Worm (Caenorhabditis elegans) whole organism, L4 larva: ENCODE measurements around the gene tag-329.

Experiments used
- D1046.2 ChIP-seq: fragments of 200-800 bp; sonication (Bioruptor generic); IDR thresholded peaks from 2 replicates; pipeline ENCODE4 v1.3.6; 2022; ENCODE audit warnings: missing genetic modification characterization, missing compliant biosample characterization
- F10B5.3 ChIP-seq: sonication (generic microtip); optimal IDR thresholded peaks from 2 replicates; lab custom pipeline; 2016; ENCODE audit warnings: mild to moderate bottlenecking, missing genetic modification characterization, missing compliant biosample characterization
- F37D6.2 ChIP-seq: sonication (generic microtip); optimal IDR thresholded peaks from 2 replicates; lab custom pipeline; 2016; ENCODE audit warnings: mild to moderate bottlenecking, missing genetic modification characterization, missing compliant biosample characterization
- F44E2.7 ChIP-seq: fragments of 200-800 bp; sonication (Bioruptor generic); IDR thresholded peaks from 2 replicates; pipeline ENCODE4 v2.1.2; 2022; ENCODE audit warnings: missing genetic modification characterization, missing compliant biosample characterization
- R02D3.7 ChIP-seq: fragments of 150-350 bp; sonication (generic microtip); optimal IDR thresholded peaks from 3 replicates; lab custom pipeline; 2014; ENCODE audit warnings: missing biosample characterization, missing genetic modification characterization
- Y48G9A.11 ChIP-seq: fragments of 200-800 bp; sonication (Bioruptor generic); IDR thresholded peaks from 2 replicates; pipeline ENCODE4 v1.3.6; 2022; ENCODE audit warnings: missing genetic modification reagents, missing genetic modification characterization, missing compliant biosample characterization
- Y5F2A.4 ChIP-seq: fragments of 200-800 bp; sonication (Bioruptor generic); optimal IDR thresholded peaks from 2 replicates; lab custom pipeline; 2018; ENCODE audit warnings: mild to moderate bottlenecking, missing genetic modification characterization, missing compliant biosample characterization
- Y75B8A.6 ChIP-seq: fragments of 200-800 bp; sonication (Bioruptor generic); IDR thresholded peaks from 2 replicates; pipeline ENCODE4 v1.3.6; 2022; ENCODE audit warnings: missing genetic modification reagents, missing genetic modification characterization, missing compliant biosample characterization
- ZK337.2 ChIP-seq: fragments of 200-800 bp; sonication (Bioruptor generic); IDR thresholded peaks from 2 replicates; pipeline ENCODE4 v1.3.6; 2022; ENCODE audit warnings: missing genetic modification reagents, missing genetic modification characterization, missing compliant biosample characterization
- aly-2 ChIP-seq: sonication (generic microtip); optimal IDR thresholded peaks from 2 replicates; lab custom pipeline; 2018; ENCODE audit warnings: missing biosample characterization, missing genetic modification characterization
- arid-1 ChIP-seq: fragments of 200-800 bp; sonication (Bioruptor generic); conservative IDR thresholded peaks from 2 replicates; pipeline ENCODE4 v1.3.6; 2022; ENCODE audit warnings: missing genetic modification reagents, missing genetic modification characterization, missing compliant biosample characterization
- attf-4 ChIP-seq: sonication (generic microtip); optimal IDR thresholded peaks from 3 replicates; lab custom pipeline; 2017; ENCODE audit warnings: missing biosample characterization, missing genetic modification characterization
- ceh-20 ChIP-seq: fragments of 200-800 bp; sonication (Bioruptor generic); IDR thresholded peaks from 2 replicates; pipeline ENCODE4 v1.3.6; 2022; ENCODE audit warnings: missing genetic modification reagents, missing genetic modification characterization, missing compliant biosample characterization
- ceh-28 ChIP-seq: fragments of 150-350 bp; optimal IDR thresholded peaks from 2 replicates; lab custom pipeline; 2014; ENCODE audit warnings: missing biosample characterization, missing genetic modification reagents, missing genetic modification characterization
- daf-16 ChIP-seq, 3 experiments: sonication (generic microtip); optimal IDR thresholded peaks; 2 replicates each; lab custom pipeline; 2016 to 2017; ENCODE audit warnings: missing genetic modification characterization in 3 of 3, missing genetic modification reagents in 3 of 3, mild to moderate bottlenecking in 2 of 3, missing compliant biosample characterization in 2 of 3, missing biosample characterization in 1 of 3, moderate library complexity in 1 of 3
- daf-8 ChIP-seq: fragments of 200-800 bp; sonication (Bioruptor generic); IDR thresholded peaks from 2 replicates; pipeline ENCODE4 v1.3.6; 2022; ENCODE audit warnings: missing genetic modification characterization, missing compliant biosample characterization
- dmd-8 ChIP-seq: fragments of 200-800 bp; sonication (Bioruptor generic); IDR thresholded peaks from 2 replicates; pipeline ENCODE4 v1.3.6; 2022; ENCODE audit warnings: missing genetic modification characterization, missing compliant biosample characterization
- dmd-9 ChIP-seq: fragments of 200-800 bp; sonication (Bioruptor generic); IDR thresholded peaks from 2 replicates; pipeline ENCODE4 v1.3.6; 2022; ENCODE audit warnings: missing genetic modification reagents, missing genetic modification characterization, missing compliant biosample characterization
- dpl-1 ChIP-seq: fragments of 150-350 bp; optimal IDR thresholded peaks from 2 replicates; lab custom pipeline; 2014; ENCODE audit warnings: missing biosample characterization, missing genetic modification reagents, missing genetic modification characterization
- dve-1 ChIP-seq: sonication (generic microtip); optimal IDR thresholded peaks from 2 replicates; lab custom pipeline; 2017; ENCODE audit warnings: antibody characterized with exemption, mild to moderate bottlenecking, missing genetic modification characterization, missing compliant biosample characterization; ENCODE audit not compliant: insufficient read depth
- egl-43 ChIP-seq: fragments of 200-800 bp; sonication (Bioruptor generic); IDR thresholded peaks from 2 replicates; pipeline ENCODE4 v1.3.6; 2022; ENCODE audit warnings: missing genetic modification reagents, missing genetic modification characterization, missing compliant biosample characterization
- fkh-10 ChIP-seq: fragments of 150-350 bp; optimal IDR thresholded peaks from 2 replicates; lab custom pipeline; 2014; ENCODE audit warnings: missing biosample characterization, missing genetic modification reagents, missing genetic modification characterization
- fos-1 ChIP-seq: fragments of 150-350 bp; optimal IDR thresholded peaks from 2 replicates; lab custom pipeline; 2014; ENCODE audit warnings: missing biosample characterization, missing genetic modification characterization
- hif-1 ChIP-seq, 2 experiments: sonication (generic microtip); optimal IDR thresholded peaks; 2 replicates each; lab custom pipeline; 2016 to 2017; ENCODE audit warnings: missing compliant biosample characterization in 2 of 2, missing genetic modification characterization in 2 of 2, missing genetic modification reagents in 2 of 2, missing genotype in 2 of 2, mild to moderate bottlenecking in 1 of 2
- hmg-1.1 ChIP-seq: fragments of 200-800 bp; sonication (Bioruptor generic); IDR thresholded peaks from 2 replicates; pipeline ENCODE4 v1.3.6; 2022; ENCODE audit warnings: missing genetic modification reagents, missing genetic modification characterization, missing compliant biosample characterization
- jun-1 ChIP-seq: fragments of 150-350 bp; optimal IDR thresholded peaks from 2 replicates; lab custom pipeline; 2014; ENCODE audit warnings: missing biosample characterization, missing genetic modification reagents, missing genetic modification characterization
- lin-1 ChIP-seq: fragments of 200-800 bp; sonication (Bioruptor generic); IDR thresholded peaks from 2 replicates; pipeline ENCODE4 v1.3.6; 2022; ENCODE audit warnings: missing genetic modification reagents, missing genetic modification characterization, missing compliant biosample characterization
- lin-15B ChIP-seq: fragments of 150-350 bp; sonication (generic microtip); optimal IDR thresholded peaks from 3 replicates; lab custom pipeline; 2014; ENCODE audit warnings: missing biosample characterization, missing genetic modification characterization
- lin-29 ChIP-seq: fragments of 200-800 bp; sonication (Bioruptor generic); IDR thresholded peaks from 2 replicates; pipeline ENCODE4 v1.3.6; 2022; ENCODE audit warnings: missing genetic modification reagents, missing genetic modification characterization, missing compliant biosample characterization
- lin-39 ChIP-seq: fragments of 150-350 bp; optimal IDR thresholded peaks from 2 replicates; lab custom pipeline; 2014; ENCODE audit warnings: missing biosample characterization, missing genetic modification reagents, missing genetic modification characterization
- lir-3 ChIP-seq: sonication (generic microtip); optimal IDR thresholded peaks from 2 replicates; lab custom pipeline; 2016; ENCODE audit warnings: mild to moderate bottlenecking, missing genetic modification characterization, missing compliant biosample characterization
- lsy-2 ChIP-seq, 2 experiments: fragments of 150-350 bp in 1 of 2; sonication (generic microtip) in 1 of 2; optimal IDR thresholded peaks; 2 replicates each; lab custom pipeline; 2014 to 2017; ENCODE audit warnings: missing biosample characterization in 2 of 2, missing genetic modification characterization in 2 of 2
- mdl-1 ChIP-seq, 2 experiments: fragments of 150-350 bp in 1 of 2; sonication (generic microtip) in 1 of 2; optimal IDR thresholded peaks; 2 replicates each; lab custom pipeline; 2014 to 2017; ENCODE audit warnings: missing biosample characterization in 2 of 2, missing genetic modification characterization in 2 of 2
- mdt-29 ChIP-seq: fragments of 200-800 bp; sonication (Bioruptor generic); IDR thresholded peaks from 2 replicates; pipeline ENCODE4 v1.3.6; 2022; ENCODE audit warnings: missing genetic modification reagents, missing genetic modification characterization, missing compliant biosample characterization
- mxl-2 ChIP-seq: fragments of 200-800 bp; sonication (Bioruptor generic); conservative IDR thresholded peaks from 2 replicates; pipeline ENCODE4 v1.3.6; 2022; ENCODE audit warnings: missing genetic modification reagents, missing genetic modification characterization, missing compliant biosample characterization
- nhr-11 ChIP-seq: fragments of 150-350 bp; optimal IDR thresholded peaks from 2 replicates; lab custom pipeline; 2014; ENCODE audit warnings: missing biosample characterization, missing genetic modification characterization
- nhr-237 ChIP-seq: sonication (generic microtip); optimal IDR thresholded peaks from 2 replicates; lab custom pipeline; 2017; ENCODE audit warnings: missing biosample characterization, missing genetic modification characterization
- nhr-41 ChIP-seq: fragments of 200-800 bp; sonication (Bioruptor generic); IDR thresholded peaks from 2 replicates; pipeline ENCODE4 v1.3.6; 2022; ENCODE audit warnings: missing genetic modification reagents, missing genetic modification characterization, missing compliant biosample characterization
- nhr-42 ChIP-seq: fragments of 200-800 bp; sonication (Bioruptor generic); IDR thresholded peaks from 2 replicates; pipeline ENCODE4 v1.3.6; 2022; ENCODE audit warnings: missing genetic modification characterization, missing compliant biosample characterization
- nhr-76 ChIP-seq: fragments of 150-350 bp; optimal IDR thresholded peaks from 2 replicates; lab custom pipeline; 2014; ENCODE audit warnings: missing biosample characterization, missing genetic modification characterization
- pha-4 ChIP-seq, 2 experiments: fragments of 150-350 bp in 1 of 2; fragments of 200-800 bp in 1 of 2; sonication (Bioruptor generic) in 1 of 2; IDR thresholded peaks in 1 of 2; optimal IDR thresholded peaks in 1 of 2; 2 replicates each; pipeline versions ENCODE4 v1.3.6 to Lab custom; 2014 to 2022; ENCODE audit warnings: missing genetic modification characterization in 2 of 2, missing genetic modification reagents in 2 of 2, missing biosample characterization in 1 of 2, missing compliant biosample characterization in 1 of 2
- rbr-2 ChIP-seq: sonication (generic microtip); optimal IDR thresholded peaks from 2 replicates; lab custom pipeline; 2016; ENCODE audit warnings: missing genotype, missing genetic modification characterization, missing compliant biosample characterization
- snpc-1.2 ChIP-seq: fragments of 200-800 bp; sonication (Bioruptor generic); IDR thresholded peaks from 2 replicates; pipeline ENCODE4 v1.3.6; 2022; ENCODE audit warnings: missing genetic modification reagents, missing genetic modification characterization, missing compliant biosample characterization
- spr-1 ChIP-seq: sonication (generic microtip); optimal IDR thresholded peaks from 2 replicates; lab custom pipeline; 2016; ENCODE audit warnings: mild to moderate bottlenecking, missing genetic modification characterization, missing compliant biosample characterization
- spr-3 ChIP-seq: fragments of 200-800 bp; sonication (Bioruptor generic); optimal IDR thresholded peaks from 2 replicates; lab custom pipeline; 2018; ENCODE audit warnings: mild to moderate bottlenecking, missing genetic modification characterization, missing compliant biosample characterization
- unc-130 ChIP-seq: sonication (generic microtip); optimal IDR thresholded peaks from 2 replicates; lab custom pipeline; 2016; ENCODE audit warnings: missing genetic modification reagents, missing genetic modification characterization, missing compliant biosample characterization
- unc-39 ChIP-seq: sonication (generic microtip); optimal IDR thresholded peaks from 2 replicates; lab custom pipeline; 2017; ENCODE audit warnings: missing biosample characterization, missing genetic modification characterization
- zag-1 ChIP-seq: fragments of 150-350 bp; optimal IDR thresholded peaks from 2 replicates; lab custom pipeline; 2014; ENCODE audit warnings: missing biosample characterization, missing genetic modification characterization
- zip-11 ChIP-seq: fragments of 200-800 bp; sonication (Bioruptor generic); IDR thresholded peaks from 2 replicates; pipeline ENCODE4 v1.3.6; 2022; ENCODE audit warnings: missing genetic modification characterization, missing compliant biosample characterization
- zip-2 ChIP-seq: fragments of 150-350 bp; optimal IDR thresholded peaks from 2 replicates; lab custom pipeline; 2014; ENCODE audit warnings: missing biosample characterization, missing genetic modification characterization
- ztf-11 ChIP-seq: fragments of 150-350 bp; optimal IDR thresholded peaks from 2 replicates; lab custom pipeline; 2014; ENCODE audit warnings: missing biosample characterization, missing genetic modification characterization

The tag-329 gene

ce11 chrV:9544176-9544632, 9.5 kb downstream of the tag-329 start, which contains the start of gene mdf-1:
Gene mdf-1, minus strand, starts transcription at chrV:9544226.
- TF ChIP-seq pha-4 (GFP tag; IDR thresholded peaks at IDR 0.05; lab: Robert Waterston, UW), result 0 out of 2 replicates have a peak, but pooled peaks have one; percentile 43
- TF ChIP-seq pha-4 (tag; optimal IDR thresholded peaks at IDR 0.05; lab: Kevin White, UChicago), result peak; percentile 38
- no peak for TF ChIP-seq zip-2
- TF ChIP-seq lir-3 (tag; lab: Kevin White, UChicago), result no peak
- TF ChIP-seq Y75B8A.6 (GFP tag; lab: Robert Waterston, UW), result no peak
- no peak for TF ChIP-seq ceh-28 (tag; lab: Kevin White, UChicago)
- no peak for TF ChIP-seq mxl-2 (GFP tag; lab: Robert Waterston, UW)
- TF ChIP-seq unc-39, result no peak
- TF ChIP-seq Y5F2A.4, result no peak
- peak; percentile 91 for TF ChIP-seq dpl-1 (GFP tag; lab: Kevin White, UChicago)
- no peak for TF ChIP-seq ceh-20 (GFP tag; lab: Robert Waterston, UW)
- no peak for TF ChIP-seq egl-43 (GFP tag; lab: Robert Waterston, UW)
- TF ChIP-seq zip-11 (GFP tag; lab: Robert Waterston, UW), result no peak
- TF ChIP-seq hmg-1.1 (GFP tag; lab: Robert Waterston, UW), result peak; percentile 45; the same call in 1 of the 2 replicates
- no peak for TF ChIP-seq unc-130 (GFP tag; lab: Kevin White, UChicago)
- TF ChIP-seq aly-2 (tag; lab: Kevin White, UChicago), result no peak
- no peak for TF ChIP-seq fkh-10 (GFP tag; lab: Kevin White, UChicago)
- peak; percentile 23 for TF ChIP-seq F37D6.2 (tag; lab: Kevin White, UChicago)
- no peak for TF ChIP-seq lin-15B (tag; lab: Kevin White, UChicago)
- TF ChIP-seq daf-8 (GFP tag; lab: Robert Waterston, UW), result no peak
- TF ChIP-seq dve-1 (tag; lab: Kevin White, UChicago), result peak; percentile 75
- TF ChIP-seq dmd-8, result no peak
- TF ChIP-seq nhr-76 (tag; lab: Kevin White, UChicago), result no peak
- TF ChIP-seq lin-1 (GFP tag; lab: Robert Waterston, UW), result no peak
- TF ChIP-seq daf-16 (GFP tag; optimal IDR thresholded peaks at IDR 0.05; lab: Kevin White, UChicago), result no peak
- TF ChIP-seq daf-16 (tag; optimal IDR thresholded peaks at IDR 0.05; lab: Kevin White, UChicago), result peak; percentile 49
- no peak for TF ChIP-seq zag-1 (tag; lab: Kevin White, UChicago)
- TF ChIP-seq F10B5.3, result no peak
- no peak for TF ChIP-seq jun-1 (tag; lab: Kevin White, UChicago)
- no peak for TF ChIP-seq snpc-1.2
- TF ChIP-seq ZK337.2 (GFP tag; lab: Robert Waterston, UW), result no peak
- peak; percentile 21 to 86 for TF ChIP-seq lsy-2 (tag; optimal IDR thresholded peaks at IDR 0.05; lab: Kevin White, UChicago)
- no peak for TF ChIP-seq spr-3 (GFP tag; lab: Kevin White, UChicago)
- no peak for TF ChIP-seq nhr-41
- peak; percentile 57; the same call in 1 of the 2 replicates for TF ChIP-seq D1046.2
- no peak for TF ChIP-seq attf-4 (tag; lab: Kevin White, UChicago)
- TF ChIP-seq hif-1 (tag; optimal IDR thresholded peaks at IDR 0.05; lab: Kevin White, UChicago), result peak in 1 of 2 experiments; percentile 33
- TF ChIP-seq arid-1 (GFP tag; lab: Robert Waterston, UW), result peak; percentile 36
- no peak for TF ChIP-seq nhr-237 (tag; lab: Kevin White, UChicago)
- peak; percentile 26 for TF ChIP-seq nhr-11
- TF ChIP-seq nhr-42 (GFP tag; lab: Robert Waterston, UW), result no peak
- TF ChIP-seq mdl-1 (tag; optimal IDR thresholded peaks at IDR 0.05; lab: Kevin White, UChicago), result no peak
- TF ChIP-seq R02D3.7 (tag; lab: Kevin White, UChicago), result no peak
- no peak for TF ChIP-seq dmd-9 (GFP tag; lab: Robert Waterston, UW)
- no peak for TF ChIP-seq fos-1
- TF ChIP-seq F44E2.7, result no peak
- no peak for TF ChIP-seq ztf-11
- peak; percentile 47 for TF ChIP-seq spr-1 (tag; lab: Kevin White, UChicago)
- no peak for TF ChIP-seq Y48G9A.11 (GFP tag; lab: Robert Waterston, UW)
- no peak for TF ChIP-seq mdt-29 (GFP tag; lab: Robert Waterston, UW)
- no peak for TF ChIP-seq lin-39 (tag; lab: Kevin White, UChicago)
- peak; percentile 57 for TF ChIP-seq rbr-2 (tag; lab: Kevin White, UChicago)
- no peak for TF ChIP-seq lin-29 (GFP tag; lab: Robert Waterston, UW)
